Fruit fly (Drosophila melanogaster): ENCODE measurements around the gene Tbc1d15-17.

The Tbc1d15-17 gene

dm6 chr2L:158649-159257, 48.2 kb upstream of the Tbc1d15-17 start, which contains the start of the genes CG33635 and spen (continued):
- TF ChIP-seq ss (GFP tag; optimal IDR thresholded peaks at IDR 0.05): peak; percentile 13 to 48
- TF ChIP-seq Hr39 (GFP tag; optimal IDR thresholded peaks at IDR 0.05): no peak
- no peak for TF ChIP-seq fd59A (GFP tag; optimal IDR thresholded peaks at IDR 0.05)
- no peak for TF ChIP-seq Smox (GFP tag; optimal IDR thresholded peaks at IDR 0.05)
- TF ChIP-seq CG6854 (GFP tag; optimal IDR thresholded peaks at IDR 0.05): peak; percentile 59
- TF ChIP-seq CG6808 (GFP tag; optimal IDR thresholded peaks at IDR 0.05): peak; percentile 39
- peak; percentile 71 for TF ChIP-seq dsx (GFP tag; optimal IDR thresholded peaks at IDR 0.05; ENCODE audit: poor library complexity, severe bottlenecking)
- TF ChIP-seq CG6163 (GFP tag; IDR thresholded peaks at IDR 0.05): no peak
- no peak for TF ChIP-seq achi (GFP tag; optimal IDR thresholded peaks at IDR 0.05)
- no peak for TF ChIP-seq lz (GFP tag; optimal IDR thresholded peaks at IDR 0.05)
- peak; percentile 20 for TF ChIP-seq CG11762 (GFP tag; optimal IDR thresholded peaks at IDR 0.05; ENCODE audit: insufficient read depth)

DNA sequence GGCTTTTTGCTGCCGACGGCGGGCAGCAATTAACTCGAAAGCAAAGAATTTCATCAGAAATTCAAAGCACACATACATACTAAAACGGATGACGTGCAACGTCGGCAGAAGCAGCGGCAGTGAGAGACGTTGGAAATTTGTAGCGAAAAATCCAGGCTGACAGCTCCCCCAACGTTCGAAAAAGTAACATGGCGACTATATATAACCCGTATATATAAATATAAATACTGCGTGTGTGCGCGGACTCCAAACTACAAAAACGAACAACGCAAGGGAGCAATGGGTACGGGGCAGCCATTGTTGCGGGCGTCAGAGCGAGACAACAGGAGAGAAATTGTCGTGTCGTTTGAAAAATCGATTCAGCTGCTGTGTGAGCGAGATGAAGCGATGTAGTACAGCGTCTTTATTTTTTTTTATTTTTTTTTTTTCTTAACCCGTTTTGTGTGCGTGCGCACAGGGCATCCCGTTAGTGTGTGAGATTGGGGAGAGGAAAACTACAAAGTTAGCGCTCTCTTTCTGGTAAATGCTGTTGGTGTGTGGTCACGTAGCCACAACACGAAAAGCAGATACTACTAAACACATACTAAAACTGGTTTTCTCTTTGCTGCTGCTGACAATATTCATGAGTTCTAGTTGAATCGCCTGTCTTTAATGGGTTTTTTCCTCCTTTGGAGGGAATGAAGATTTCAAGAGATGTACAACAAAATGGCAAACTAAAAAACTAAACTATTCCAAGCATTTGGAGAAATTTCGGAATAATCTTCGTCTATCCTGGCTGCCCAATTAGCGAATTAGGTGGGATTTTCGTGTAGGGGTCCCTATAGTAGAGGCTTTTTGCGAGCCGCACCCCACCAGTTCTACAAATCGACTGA, 46.2 kb upstream of the Tbc1d15-17 start:
- TF ChIP-seq vri (GFP tag; optimal IDR thresholded peaks at IDR 0.05) (peak; percentile 91), CG6792 (GFP tag; optimal IDR thresholded peaks at IDR 0.05) (peak; percentile 41), lz (GFP tag; optimal IDR thresholded peaks at IDR 0.05) (peak; percentile 17), Met (GFP tag; optimal IDR thresholded peaks at IDR 0.05) (peak; percentile 67), fkh (GFP tag; optimal IDR thresholded peaks at IDR 0.05) (peak; percentile 92), CG3919 (GFP tag; optimal IDR thresholded peaks at IDR 0.05) (peak; percentile 74), svp (GFP tag) (peak; percentile 88), Lpt (GFP tag; optimal IDR thresholded peaks at IDR 0.05) (peak; percentile 97), fd85E (GFP tag; optimal IDR thresholded peaks at IDR 0.05) (peak; percentile 87), CG16779 (tag; optimal IDR thresholded peaks at IDR 0.05) (peak; percentile 95), CG7368 (GFP tag; optimal IDR thresholded peaks at IDR 0.05) (peak; percentile 22), esn (GFP tag; optimal IDR thresholded peaks at IDR 0.05) (peak; percentile 52), CG10631 (GFP tag; optimal IDR thresholded peaks at IDR 0.05) (peak; percentile 70), Blimp-1 (GFP tag; optimal IDR thresholded peaks at IDR 0.05) (no peak), Eip75B (GFP tag; optimal IDR thresholded peaks at IDR 0.05) (peak; percentile 88), fd59A (GFP tag; optimal IDR thresholded peaks at IDR 0.05) (peak; percentile 85), Hr38 (GFP tag; optimal IDR thresholded peaks at IDR 0.05) (no peak), CG9139 (GFP tag; optimal IDR thresholded peaks at IDR 0.05) (peak; percentile 85), Sox102F (GFP tag; optimal IDR thresholded peaks at IDR 0.05) (peak; percentile 83), CG11762 (GFP tag; optimal IDR thresholded peaks at IDR 0.05; ENCODE audit: insufficient read depth) (peak; percentile 44), pdm3 (GFP tag; optimal IDR thresholded peaks at IDR 0.05) (peak; percentile 86), CG8319 (GFP tag; optimal IDR thresholded peaks at IDR 0.05) (peak; percentile 58), cyc (GFP tag; optimal IDR thresholded peaks at IDR 0.05) (no peak), CG3032 (tag; optimal IDR thresholded peaks at IDR 0.05) (peak; percentile 69), topi (GFP tag; optimal IDR thresholded peaks at IDR 0.05) (peak; percentile 52), CG6276 (GFP tag; optimal IDR thresholded peaks at IDR 0.05) (peak; percentile 80), net (GFP tag; optimal IDR thresholded peaks at IDR 0.05) (peak; percentile 87), Gug (GFP tag; IDR thresholded peaks at IDR 0.05) (no peak), dsx (GFP tag; optimal IDR thresholded peaks at IDR 0.05; ENCODE audit: poor library complexity, severe bottlenecking) (peak; percentile 85), Ets96B (tag; optimal IDR thresholded peaks at IDR 0.05) (peak; percentile 76), Sox15 (GFP tag; optimal IDR thresholded peaks at IDR 0.05) (no peak), salr (GFP tag; optimal IDR thresholded peaks at IDR 0.05) (peak; percentile 73 to 86), eg (GFP tag; IDR thresholded peaks at IDR 0.05) (no peak), CG15336 (GFP tag; IDR thresholded peaks at IDR 0.05) (no peak), Eip93F (GFP tag; optimal IDR thresholded peaks at IDR 0.05) (peak; percentile 92), CG8632 (GFP tag; optimal IDR thresholded peaks at IDR 0.05) (peak; percentile 74), dac (GFP tag; optimal IDR thresholded peaks at IDR 0.05) (peak; percentile 92), OdsH (GFP tag; optimal IDR thresholded peaks at IDR 0.05) (peak; percentile 85), spab (GFP tag; optimal IDR thresholded peaks at IDR 0.05) (peak; percentile 78), Eip78C (GFP tag) (peak; percentile 88)
